Fruit fly (Drosophila melanogaster): Measurements from ENCODE around the gene sro.
A peak's percentile ranks its signal among the peaks of the same experiment; 100 is the strongest.

DNA sequence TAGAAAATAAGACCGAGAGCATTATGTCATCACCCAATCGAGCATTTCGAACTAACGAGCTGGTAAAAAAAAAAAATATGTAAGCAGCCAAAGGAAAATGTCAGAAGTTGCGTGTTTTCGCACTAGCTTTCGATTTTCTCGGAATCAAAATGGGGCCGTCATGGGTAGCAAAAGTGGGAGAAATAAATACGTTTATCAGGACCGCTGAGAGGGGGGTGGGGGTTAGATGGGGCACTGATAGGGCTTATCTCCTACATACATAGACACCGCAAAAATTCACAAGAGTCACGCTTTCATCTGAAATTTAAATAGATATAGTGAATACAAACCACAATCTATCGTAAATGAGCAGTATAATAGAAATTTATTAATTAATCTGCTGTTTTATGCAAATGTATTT, 17.2 kb upstream of the sro start:
- TF ChIP-seq CTCF (optimal IDR thresholded peaks at IDR 0.05) (no peak), CG8478 (optimal IDR thresholded peaks at IDR 0.05) (peak; percentile 64)

Data from S2 (cell line).